Worm (Caenorhabditis elegans): Measurements from ENCODE around the gene T06E6.15.

The T06E6.15 gene

DNA sequence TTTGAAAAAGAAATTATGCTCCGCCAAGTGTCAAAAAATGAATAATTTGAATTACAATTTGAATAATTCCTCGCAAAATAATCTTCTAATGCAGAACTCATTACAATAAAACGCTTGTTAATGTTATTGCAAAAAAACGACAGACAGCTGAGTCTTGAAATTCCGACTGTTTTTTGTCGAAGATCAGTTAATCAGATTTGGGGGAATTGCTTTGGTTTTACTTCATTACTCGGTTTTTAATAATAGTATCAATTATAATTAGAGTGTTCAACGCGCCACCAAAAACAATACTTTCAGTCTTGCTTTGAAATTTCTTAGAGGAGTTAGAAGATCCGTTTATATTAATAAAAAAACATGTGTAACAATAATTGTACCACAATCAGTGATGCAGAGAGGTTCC, 21.7 kb downstream of the T06E6.15 start, which contains the start of gene srh-122:
srh-122 (minus strand) TSS at position 101 of the 400 bp plus-strand sequence.
- TF ChIP-seq lin-39 (tag; optimal IDR thresholded peaks at IDR 0.05) (no peak), elt-1 (tag; optimal IDR thresholded peaks at IDR 0.05) (no peak), ztf-11 (tag; optimal IDR thresholded peaks at IDR 0.05) (no peak), tbx-2 (tag; optimal IDR thresholded peaks at IDR 0.05) (no peak), aly-2 (tag; optimal IDR thresholded peaks at IDR 0.05) (no peak), unc-62 (GFP tag; optimal IDR thresholded peaks at IDR 0.05) (no peak), sea-2 (GFP tag; optimal IDR thresholded peaks at IDR 0.05) (no peak), daf-12 (tag; optimal IDR thresholded peaks at IDR 0.05) (no peak), jun-1 (tag; optimal IDR thresholded peaks at IDR 0.05) (no peak), mml-1 (tag; optimal IDR thresholded peaks at IDR 0.05) (no peak), elt-3 (tag; optimal IDR thresholded peaks at IDR 0.05) (no peak), hmg-11 (tag; optimal IDR thresholded peaks at IDR 0.05) (no peak), nhr-237 (tag; optimal IDR thresholded peaks at IDR 0.05) (no peak), nhr-43 (tag; optimal IDR thresholded peaks at IDR 0.05; ENCODE audit: poor library complexity, severe bottlenecking) (no peak), unc-39 (tag; optimal IDR thresholded peaks at IDR 0.05) (no peak), ceh-28 (tag; optimal IDR thresholded peaks at IDR 0.05) (no peak)

DNA sequence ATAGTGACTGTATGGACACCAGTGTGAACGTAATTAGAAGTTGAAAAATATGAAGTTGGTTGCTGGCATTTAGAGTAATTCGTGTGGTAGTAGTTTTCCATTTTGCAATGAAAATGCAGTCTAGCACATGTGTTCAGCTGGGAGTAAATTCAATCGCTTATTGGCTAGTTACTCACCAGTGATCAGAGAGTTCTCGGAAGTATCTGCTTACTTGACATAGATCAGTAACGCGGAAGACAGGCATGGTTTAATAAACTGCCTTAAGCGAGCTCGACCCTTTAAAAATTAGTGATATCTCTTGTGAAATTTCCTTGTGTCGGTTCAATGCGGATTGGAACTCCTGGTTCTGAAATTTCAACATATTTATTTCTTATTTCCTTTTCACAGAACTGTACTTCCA, 23.4 kb downstream of the T06E6.15 start, which contains the start of gene srh-52:
srh-52 (minus strand) TSS at position 101 of the 400 bp plus-strand sequence.
- TF ChIP-seq nhr-11 (tag; optimal IDR thresholded peaks at IDR 0.05) (no peak), nhr-67 (tag; optimal IDR thresholded peaks at IDR 0.05) (no peak), elt-1 (tag; optimal IDR thresholded peaks at IDR 0.05) (no peak), skn-1 (tag; optimal IDR thresholded peaks at IDR 0.05) (no peak), elt-2 (tag; optimal IDR thresholded peaks at IDR 0.05) (no peak), eor-1 (tag; optimal IDR thresholded peaks at IDR 0.05) (no peak), nhr-43 (tag; optimal IDR thresholded peaks at IDR 0.05; ENCODE audit: poor library complexity, severe bottlenecking) (no peak), ceh-16 (tag; optimal IDR thresholded peaks at IDR 0.05) (no peak)

DNA sequence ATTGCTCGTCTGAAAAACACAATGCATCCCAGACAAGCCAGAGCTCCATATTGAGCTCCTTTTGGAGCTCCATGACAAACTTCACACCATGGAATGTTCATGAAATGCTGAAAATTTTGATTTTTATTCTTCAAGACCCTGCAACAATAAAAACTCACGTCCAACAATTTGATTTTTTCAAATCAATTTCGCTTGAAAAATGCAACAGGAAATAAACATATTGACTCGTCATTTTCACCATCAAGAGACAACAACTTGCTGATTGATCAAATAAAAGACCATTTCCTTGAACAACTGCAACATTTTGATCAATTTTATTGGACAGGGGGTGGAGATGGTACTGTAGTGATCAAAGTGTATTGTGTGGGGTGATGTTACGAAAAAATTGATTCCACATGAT, 29.9 kb downstream of the T06E6.15 start, which contains the start of gene nhr-269:
nhr-269 (minus strand) TSS at position 101 of the 400 bp plus-strand sequence.
- TF ChIP-seq elt-3 (tag; optimal IDR thresholded peaks at IDR 0.05) (no peak), nhr-25 (tag; optimal IDR thresholded peaks at IDR 0.05) (no peak), ztf-11 (tag; optimal IDR thresholded peaks at IDR 0.05) (no peak), egl-5 (tag; optimal IDR thresholded peaks at IDR 0.05) (no peak), ceh-28 (tag; optimal IDR thresholded peaks at IDR 0.05) (no peak), mdl-1 (tag; optimal IDR thresholded peaks at IDR 0.05) (no peak), elt-2 (tag; optimal IDR thresholded peaks at IDR 0.05) (no peak), eor-1 (tag; optimal IDR thresholded peaks at IDR 0.05) (no peak), skn-1 (tag; optimal IDR thresholded peaks at IDR 0.05) (no peak), unc-62 (GFP tag; optimal IDR thresholded peaks at IDR 0.05) (no peak), nhr-43 (tag; optimal IDR thresholded peaks at IDR 0.05; ENCODE audit: poor library complexity, severe bottlenecking) (no peak), aly-2 (tag; optimal IDR thresholded peaks at IDR 0.05) (no peak), hmg-11 (tag; optimal IDR thresholded peaks at IDR 0.05) (no peak), ceh-9 (tag; optimal IDR thresholded peaks at IDR 0.05) (no peak), nhr-23 (tag; optimal IDR thresholded peaks at IDR 0.05) (no peak), zag-1 (tag; optimal IDR thresholded peaks at IDR 0.05) (no peak), nhr-237 (tag; optimal IDR thresholded peaks at IDR 0.05) (no peak)

DNA sequence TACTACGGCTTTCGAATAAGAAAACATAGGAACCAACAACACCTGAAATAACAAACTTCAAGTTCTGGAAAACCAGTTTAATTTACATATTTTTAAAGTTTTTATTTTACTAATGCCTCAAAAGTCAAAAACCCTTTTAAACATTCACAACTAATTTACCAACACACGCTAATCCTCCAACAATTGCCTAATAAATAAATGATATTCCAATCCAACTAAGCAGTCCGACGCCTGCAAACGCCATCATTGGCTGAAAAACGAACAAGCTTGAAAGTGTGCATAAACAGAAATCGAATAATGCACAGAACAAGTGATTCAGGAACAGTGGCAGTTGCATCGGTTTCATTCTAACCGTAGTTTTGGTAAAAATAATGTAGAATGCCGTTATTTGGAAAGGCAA, 31.8 kb downstream of the T06E6.15 start:
- TF ChIP-seq ceh-16 (tag; optimal IDR thresholded peaks at IDR 0.05) = no peak
- no peak for TF ChIP-seq ama-1 (optimal IDR thresholded peaks at IDR 0.05)
- no peak for TF ChIP-seq hmg-11 (tag; optimal IDR thresholded peaks at IDR 0.05)
- no peak for TF ChIP-seq egl-5 (tag; optimal IDR thresholded peaks at IDR 0.05)
- TF ChIP-seq jun-1 (tag; optimal IDR thresholded peaks at IDR 0.05) = no peak
- TF ChIP-seq nhr-77 (tag; optimal IDR thresholded peaks at IDR 0.05) = no peak
- no peak for TF ChIP-seq elt-2 (tag; optimal IDR thresholded peaks at IDR 0.05)
- TF ChIP-seq fkh-10 (GFP tag; optimal IDR thresholded peaks at IDR 0.05) = no peak
- no peak for TF ChIP-seq lsy-12 (tag; optimal IDR thresholded peaks at IDR 0.05)
- TF ChIP-seq daf-12 (tag; optimal IDR thresholded peaks at IDR 0.05) = no peak
- no peak for TF ChIP-seq eor-1 (tag; optimal IDR thresholded peaks at IDR 0.05)
- TF ChIP-seq R02D3.7 (tag; optimal IDR thresholded peaks at IDR 0.05) = no peak
- no peak for TF ChIP-seq pha-4 (tag; optimal IDR thresholded peaks at IDR 0.05)
- no peak for TF ChIP-seq nfya-1 (tag; optimal IDR thresholded peaks at IDR 0.05; ENCODE audit: insufficient read depth)
- TF ChIP-seq aly-2 (tag; optimal IDR thresholded peaks at IDR 0.05) = no peak
- TF ChIP-seq ztf-4 (tag; optimal IDR thresholded peaks at IDR 0.05) = no peak
- no peak for TF ChIP-seq nhr-25 (tag; optimal IDR thresholded peaks at IDR 0.05)
- TF ChIP-seq nhr-11 (tag; optimal IDR thresholded peaks at IDR 0.05) = no peak
- TF ChIP-seq unc-62 (GFP tag; optimal IDR thresholded peaks at IDR 0.05) = no peak
- no peak for TF ChIP-seq lin-15B (tag; optimal IDR thresholded peaks at IDR 0.05)
